Worm (Caenorhabditis elegans): ENCODE data around the gene cyp-29A4.

Gene cyp-29A4

DNA sequence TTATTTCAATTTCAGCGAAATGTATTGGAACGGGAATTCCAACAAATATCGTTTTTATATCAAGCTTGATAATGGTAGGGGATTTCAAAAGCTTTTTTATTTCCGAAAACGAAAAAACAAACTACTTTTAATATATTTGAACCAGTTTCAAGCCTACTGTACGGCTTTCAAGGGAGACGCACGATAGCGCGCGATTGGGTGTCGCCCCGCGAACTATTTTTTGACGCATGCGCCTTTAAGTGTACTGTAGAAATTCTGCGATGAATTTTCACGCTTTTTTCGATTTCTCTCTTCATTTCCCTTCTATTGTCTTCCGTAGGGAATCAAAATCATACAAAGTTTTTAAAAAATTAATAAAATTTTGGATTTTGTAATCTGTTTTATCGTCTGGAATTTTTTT, 49.0 kb downstream of the cyp-29A4 start:
- TF ChIP-seq dao-5 (tag; optimal IDR thresholded peaks at IDR 0.05) (no peak), W03F9.2 (tag; optimal IDR thresholded peaks at IDR 0.05) (no peak), him-1 (tag; optimal IDR thresholded peaks at IDR 0.05) (no peak)

DNA sequence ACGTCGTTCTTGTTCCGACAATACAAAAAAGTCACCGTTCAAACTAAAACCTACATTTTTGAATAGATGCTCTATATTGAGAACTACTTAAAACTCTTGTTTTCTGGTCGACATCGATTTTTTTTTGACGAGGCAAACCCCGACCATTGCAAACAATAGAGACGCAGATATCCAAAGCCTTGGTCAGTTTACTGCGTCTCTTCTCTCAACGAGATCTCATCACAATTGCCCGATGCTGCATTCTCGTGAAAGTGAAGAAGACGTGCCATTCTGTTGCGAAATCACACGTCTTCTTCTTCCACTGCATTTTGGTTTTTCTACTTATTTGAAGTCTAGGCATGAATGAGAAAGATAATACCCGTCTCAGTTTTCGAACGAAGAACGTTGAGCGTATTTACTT, 49.8 kb downstream of the cyp-29A4 start:
- no peak for TF ChIP-seq him-1 (tag; optimal IDR thresholded peaks at IDR 0.05)
- no peak for TF ChIP-seq dao-5 (tag; optimal IDR thresholded peaks at IDR 0.05)
- no peak for TF ChIP-seq W03F9.2 (tag; optimal IDR thresholded peaks at IDR 0.05)

DNA sequence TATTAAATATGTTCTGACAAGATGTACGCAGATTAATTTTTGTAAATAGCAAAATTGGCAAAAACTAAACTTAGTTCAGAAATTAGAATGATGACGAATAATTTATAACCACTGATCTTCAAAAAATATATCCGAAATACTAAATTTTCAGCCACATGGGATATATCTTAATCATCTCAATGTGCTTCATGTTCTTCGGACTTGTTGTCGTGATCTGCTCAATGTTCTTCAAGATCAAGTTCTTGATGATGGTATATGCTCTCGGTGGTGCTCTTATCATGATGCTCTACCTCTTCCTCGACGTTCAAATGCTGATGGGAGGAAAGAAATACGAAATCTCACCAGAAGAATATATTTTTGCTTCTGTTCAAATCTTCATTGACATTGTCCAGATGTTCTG, 52.0 kb downstream of the cyp-29A4 start:
- TF ChIP-seq him-1 (tag; optimal IDR thresholded peaks at IDR 0.05): no peak
- TF ChIP-seq dao-5 (tag; optimal IDR thresholded peaks at IDR 0.05): no peak
- no peak for TF ChIP-seq W03F9.2 (tag; optimal IDR thresholded peaks at IDR 0.05)

Data from whole organism, L4/young adult.